Fruit fly (Drosophila melanogaster): Measurements from ENCODE around the gene Ucp4A.

dm6 chrX:17833986-17834385 is 10.8 kb upstream of the Ucp4A start:
- no peak for TF ChIP-seq CTCF (optimal IDR thresholded peaks at IDR 0.05)
- no peak for TF ChIP-seq CG8478 (optimal IDR thresholded peaks at IDR 0.05)

Measured in S2 (cell line).